Fruit fly (Drosophila melanogaster) whole organism, embryonic: ENCODE results near the gene CG5612.
A peak's percentile ranks its signal among the peaks of the same experiment; 100 is the strongest.

Experiments
- CG13894 ChIP-seq: fragments of 200-800 bp; sonication (Bioruptor generic); optimal IDR thresholded peaks from 3 replicates; lab custom pipeline; 2018; ENCODE audit warnings: missing biosample characterization, mild to moderate bottlenecking, missing genetic modification characterization, moderate library complexity
- CG1647 ChIP-seq: fragments of 200-800 bp; sonication (Bioruptor generic); optimal IDR thresholded peaks from 3 replicates; lab custom pipeline; 2016; ENCODE audit warnings: missing biosample characterization, missing genetic modification characterization
- CG3847 ChIP-seq: fragments of 200-800 bp; sonication (Bioruptor generic); IDR thresholded peaks from 2 replicates; pipeline ENCODE4 v1.3.6; 2022; ENCODE audit warnings: missing biosample characterization, missing genetic modification characterization
- ERR ChIP-seq: fragments of 200-800 bp; sonication (Bioruptor generic); optimal IDR thresholded peaks from 2 replicates; lab custom pipeline; 2016; ENCODE audit warnings: missing biosample characterization, missing genetic modification characterization
- Fer2 ChIP-seq: fragments of 200-800 bp; sonication (Bioruptor generic); optimal IDR thresholded peaks from 2 replicates; lab custom pipeline; 2018; ENCODE audit warnings: missing biosample characterization, mild to moderate bottlenecking, missing genetic modification characterization, moderate library complexity
- ase ChIP-seq: fragments of 200-800 bp; sonication (Bioruptor generic); IDR thresholded peaks from 3 replicates; pipeline ENCODE4 v1.3.6; 2022; ENCODE audit warnings: missing biosample characterization, missing genetic modification characterization
- br ChIP-seq: fragments of >200 bp; optimal IDR thresholded peaks from 2 replicates; lab custom pipeline; 2017
- dm ChIP-seq: fragments of 200-800 bp; sonication (Bioruptor generic); optimal IDR thresholded peaks from 3 replicates; lab custom pipeline; 2016; ENCODE audit warnings: missing biosample characterization, missing genetic modification characterization
- ems ChIP-seq: fragments of 200-800 bp; sonication (Bioruptor generic); optimal IDR thresholded peaks from 3 replicates; lab custom pipeline; 2016; ENCODE audit warnings: missing biosample characterization, missing genetic modification characterization
- esg ChIP-seq: fragments of 200-800 bp; sonication (Bioruptor generic); conservative IDR thresholded peaks from 2 replicates; pipeline ENCODE4 v1.3.6; 2022; ENCODE audit warnings: missing biosample characterization, missing genetic modification characterization
- exex ChIP-seq: fragments of 200-800 bp; sonication (Bioruptor generic); optimal IDR thresholded peaks from 4 replicates; lab custom pipeline; 2018; ENCODE audit warnings: missing biosample characterization, mild to moderate bottlenecking, missing genetic modification characterization, moderate library complexity
- fu2 ChIP-seq: fragments of 200-800 bp; sonication (Bioruptor generic); optimal IDR thresholded peaks from 2 replicates; lab custom pipeline; 2016; ENCODE audit warnings: missing biosample characterization, missing genetic modification characterization
- hbn ChIP-seq: fragments of 200-800 bp; sonication (Bioruptor generic); IDR thresholded peaks from 2 replicates; pipeline ENCODE4 v1.3.6; 2022; ENCODE audit warnings: missing biosample characterization, missing genetic modification characterization; ENCODE audit not compliant: partially characterized antibody
- pfk ChIP-seq: fragments of 200-800 bp; sonication (Bioruptor generic); optimal IDR thresholded peaks from 2 replicates; lab custom pipeline; 2018; ENCODE audit warnings: missing biosample characterization, mild to moderate bottlenecking, missing genetic modification characterization, moderate library complexity

DNA sequence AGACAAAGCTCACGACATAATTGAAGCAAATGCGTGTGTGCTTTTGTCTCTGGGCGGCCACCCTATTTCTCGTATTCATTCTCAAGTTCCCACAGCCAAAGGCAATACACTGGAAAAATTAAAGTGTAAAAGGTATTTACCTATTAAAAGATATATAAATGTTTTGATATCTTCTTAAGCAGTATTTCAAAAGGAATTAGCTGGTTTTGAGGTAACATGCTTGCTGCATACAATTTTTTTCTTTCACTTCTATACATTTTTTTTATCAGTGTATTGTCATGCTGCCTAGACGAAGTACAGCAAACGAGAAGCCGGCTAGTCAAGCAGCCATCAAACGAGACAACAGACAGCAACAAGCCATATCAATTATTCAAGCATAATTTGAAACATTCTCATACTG is 12.0 kb downstream of the CG5612 start:
- no peak for TF ChIP-seq CG1647
- peak; percentile 24 for TF ChIP-seq CG13894
- 0 out of 2 replicates have a peak, but pooled peaks have one; percentile 6 for TF ChIP-seq CG3847 (GFP tag; lab: Robert Waterston, UW)
- TF ChIP-seq exex (tag; lab: Kevin White, UChicago): peak; percentile 9
- no peak for TF ChIP-seq dm (GFP tag; lab: Kevin White, UChicago)
- no peak for TF ChIP-seq Fer2
- no peak for TF ChIP-seq ems (GFP tag; lab: Kevin White, UChicago)
- TF ChIP-seq br: no peak
- TF ChIP-seq fu2 (GFP tag; lab: Kevin White, UChicago): no peak
- TF ChIP-seq ERR (GFP tag; lab: Kevin White, UChicago): no peak
- TF ChIP-seq pfk (GFP tag; lab: Kevin White, UChicago): no peak
- no peak for TF ChIP-seq hbn
- peak; percentile 37 for TF ChIP-seq esg (GFP tag; lab: Robert Waterston, UW)
- TF ChIP-seq ase (GFP tag; lab: Robert Waterston, UW): peak; percentile 38; the same call in 1 of the 3 replicates
